Fruit fly (Drosophila melanogaster) whole organism, embryonic: ENCODE results near the gene Dif.

Source experiments
- CG1832 ChIP-seq: fragments of 200-800 bp; sonication (Bioruptor generic); optimal IDR thresholded peaks from 2 replicates; lab custom pipeline; 2017; ENCODE audit warnings: missing biosample characterization, mild to moderate bottlenecking, missing genetic modification characterization, inconsistent platforms
- CG34422 ChIP-seq: fragments of 200-800 bp; sonication (Bioruptor generic); IDR thresholded peaks from 3 replicates; pipeline ENCODE4 v1.3.6; 2022; ENCODE audit warnings: missing biosample characterization, missing genetic modification characterization
- Ets97D ChIP-seq: fragments of 200-800 bp; sonication (Bioruptor generic); optimal IDR thresholded peaks from 3 replicates; lab custom pipeline; 2016; ENCODE audit warnings: missing biosample characterization, missing genetic modification characterization

dm6 chr2L:17382783-17383182, 50.2 kb downstream of the Dif start:
- no peak for TF ChIP-seq Ets97D
- TF ChIP-seq CG1832, result no peak
- TF ChIP-seq CG34422 (GFP tag; lab: Robert Waterston, UW), result no peak
